Worm (Caenorhabditis elegans): ENCODE results near the gene F58F12.3.

The F58F12.3 gene

DNA sequence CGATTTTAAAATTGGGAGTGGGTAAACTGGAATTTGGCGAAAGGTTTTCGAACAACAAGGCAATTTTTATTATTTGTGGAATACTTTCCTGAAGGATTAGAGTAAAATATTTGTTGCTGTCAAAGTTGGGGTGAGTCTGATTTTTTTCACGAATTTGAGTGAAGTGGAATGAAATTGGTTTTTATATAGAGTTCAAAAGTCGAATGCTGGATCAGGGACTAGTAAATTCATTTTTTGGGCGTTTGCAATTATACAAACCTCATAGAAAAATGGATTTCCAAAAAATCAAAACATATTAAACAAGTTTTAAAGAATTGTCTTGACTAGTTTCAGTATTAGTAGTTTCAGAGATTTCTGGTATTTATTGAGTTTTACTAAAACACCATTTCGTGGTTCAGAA lies 51.1 kb downstream of the F58F12.3 start, which contains the start of gene C32D5.7:
C32D5.7 (minus strand) TSS at position 101 of the 400 bp plus-strand sequence.
- TF ChIP-seq hpl-2 (GFP tag; optimal IDR thresholded peaks at IDR 0.05) (no peak), pqm-1 (tag; optimal IDR thresholded peaks at IDR 0.05) (no peak), skn-1 (tag; optimal IDR thresholded peaks at IDR 0.05) (no peak), nhr-12 (tag; optimal IDR thresholded peaks at IDR 0.05) (no peak), nhr-71 (tag; optimal IDR thresholded peaks at IDR 0.05) (no peak), elt-3 (tag; optimal IDR thresholded peaks at IDR 0.05) (no peak), xbp-1 (tag; optimal IDR thresholded peaks at IDR 0.05) (no peak), unc-130 (tag; optimal IDR thresholded peaks at IDR 0.05) (no peak), swsn-7 (tag; optimal IDR thresholded peaks at IDR 0.05) (no peak)

DNA sequence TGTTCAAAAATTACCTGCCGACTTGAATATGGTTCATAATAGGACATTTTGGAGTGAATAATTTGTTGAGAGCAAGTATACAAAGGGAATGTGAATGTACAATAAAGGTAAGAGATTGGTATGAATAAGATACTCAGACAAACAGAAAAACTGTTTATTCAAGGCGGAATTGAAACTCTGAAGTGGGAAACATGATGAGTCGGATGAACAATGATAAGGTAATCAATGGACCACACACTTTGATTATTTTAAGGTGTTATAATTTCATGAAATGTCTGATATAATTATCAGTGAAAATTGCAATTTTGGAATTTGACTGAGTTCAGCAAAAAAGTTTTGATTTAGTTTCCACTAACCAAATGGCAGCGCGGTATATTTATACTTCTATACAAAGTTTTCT lies 51.6 kb downstream of the F58F12.3 start:
- TF ChIP-seq lin-35 (GFP tag; optimal IDR thresholded peaks at IDR 0.05) (peak in 1 of 2 experiments; percentile 6), elt-2 (tag; optimal IDR thresholded peaks at IDR 0.05) (peak; percentile 57), ceh-90 (tag; optimal IDR thresholded peaks at IDR 0.05) (no peak), hlh-4 (tag; optimal IDR thresholded peaks at IDR 0.05) (no peak)
